Fruit fly (Drosophila melanogaster): ENCODE measurements around the gene L2HGDH.
A peak's percentile ranks its signal among the peaks of the same experiment; 100 is the strongest.

Gene L2HGDH

dm6 chr2L:19012776-19013328 lies 38.6 kb upstream of the L2HGDH start:
- TF ChIP-seq Hr96 (GFP tag; optimal IDR thresholded peaks at IDR 0.05), result no peak
- no peak for TF ChIP-seq CG14711 (tag; optimal IDR thresholded peaks at IDR 0.05)
- TF ChIP-seq cic (GFP tag; optimal IDR thresholded peaks at IDR 0.05), result no peak
- TF ChIP-seq tj (GFP tag; optimal IDR thresholded peaks at IDR 0.05), result no peak
- TF ChIP-seq CG7045 (GFP tag; optimal IDR thresholded peaks at IDR 0.05), result no peak
- TF ChIP-seq CG1620 (GFP tag; optimal IDR thresholded peaks at IDR 0.05), result no peak
- no peak for TF ChIP-seq pad (GFP tag; optimal IDR thresholded peaks at IDR 0.05)
- no peak for TF ChIP-seq ovo (GFP tag; optimal IDR thresholded peaks at IDR 0.05)
- TF ChIP-seq CG12768 (GFP tag; optimal IDR thresholded peaks at IDR 0.05), result no peak
- TF ChIP-seq kay (GFP tag; ENCODE audit: borderline replicate concordance), result no peak
- no peak for TF ChIP-seq CG11617 (GFP tag; optimal IDR thresholded peaks at IDR 0.05)
- TF ChIP-seq bab1 (GFP tag; optimal IDR thresholded peaks at IDR 0.05), result no peak
- TF ChIP-seq CG5204 (GFP tag; optimal IDR thresholded peaks at IDR 0.05), result no peak
- TF ChIP-seq Mnt (GFP tag; optimal IDR thresholded peaks at IDR 0.05), result no peak
- no peak for TF ChIP-seq Crg-1 (GFP tag; optimal IDR thresholded peaks at IDR 0.05)

dm6 chr2L:19011895-19012645 lies 37.8 kb upstream of the L2HGDH start:
- TF ChIP-seq CG33017 (tag; optimal IDR thresholded peaks at IDR 0.05) (peak; percentile 56), CG7101 (tag; optimal IDR thresholded peaks at IDR 0.05) (peak; percentile 14), CG7045 (GFP tag; optimal IDR thresholded peaks at IDR 0.05) (no peak)

dm6 chr2L:19010566-19010965 lies 36.3 kb upstream of the L2HGDH start, which contains the start of gene robl37BC:
Gene robl37BC, plus strand, starts transcription at chr2L:19010866.
- TF ChIP-seq cic (GFP tag; optimal IDR thresholded peaks at IDR 0.05) (no peak), CG14711 (tag; optimal IDR thresholded peaks at IDR 0.05) (no peak), Crg-1 (GFP tag; optimal IDR thresholded peaks at IDR 0.05) (no peak), pad (GFP tag; optimal IDR thresholded peaks at IDR 0.05) (no peak), Mnt (GFP tag; optimal IDR thresholded peaks at IDR 0.05) (no peak), CG11617 (GFP tag; optimal IDR thresholded peaks at IDR 0.05) (no peak), CG7045 (GFP tag; optimal IDR thresholded peaks at IDR 0.05) (no peak), CG5204 (GFP tag; optimal IDR thresholded peaks at IDR 0.05) (no peak), bab1 (GFP tag; optimal IDR thresholded peaks at IDR 0.05) (no peak), Clk (GFP tag; optimal IDR thresholded peaks at IDR 0.05) (no peak), kay (GFP tag; ENCODE audit: borderline replicate concordance) (no peak), cnc (optimal IDR thresholded peaks at IDR 0.05) (no peak), CG33017 (tag; optimal IDR thresholded peaks at IDR 0.05) (no peak), CG1620 (GFP tag; optimal IDR thresholded peaks at IDR 0.05) (no peak)

dm6 chr2L:19010037-19010436 lies 35.8 kb upstream of the L2HGDH start:
- TF ChIP-seq CG7045 (GFP tag; optimal IDR thresholded peaks at IDR 0.05), result no peak
- TF ChIP-seq tj (GFP tag; optimal IDR thresholded peaks at IDR 0.05), result no peak
- TF ChIP-seq toe (GFP tag; optimal IDR thresholded peaks at IDR 0.05), result no peak
- no peak for TF ChIP-seq CG33017 (tag; optimal IDR thresholded peaks at IDR 0.05)
- no peak for TF ChIP-seq cnc (optimal IDR thresholded peaks at IDR 0.05)
- TF ChIP-seq Hr96 (GFP tag; optimal IDR thresholded peaks at IDR 0.05), result no peak
- no peak for TF ChIP-seq Mnt (GFP tag; optimal IDR thresholded peaks at IDR 0.05)
- no peak for TF ChIP-seq pad (GFP tag; optimal IDR thresholded peaks at IDR 0.05)
- no peak for TF ChIP-seq CG1620 (GFP tag; optimal IDR thresholded peaks at IDR 0.05)
- TF ChIP-seq CG11617 (GFP tag; optimal IDR thresholded peaks at IDR 0.05), result no peak
- no peak for TF ChIP-seq CG5204 (GFP tag; optimal IDR thresholded peaks at IDR 0.05)
- TF ChIP-seq CG14711 (tag; optimal IDR thresholded peaks at IDR 0.05), result no peak
- no peak for TF ChIP-seq Crg-1 (GFP tag; optimal IDR thresholded peaks at IDR 0.05)
- no peak for TF ChIP-seq kay (GFP tag; ENCODE audit: borderline replicate concordance)
- no peak for TF ChIP-seq ovo (GFP tag; optimal IDR thresholded peaks at IDR 0.05)
- no peak for TF ChIP-seq bab1 (GFP tag; optimal IDR thresholded peaks at IDR 0.05)
- TF ChIP-seq CG7101 (tag; optimal IDR thresholded peaks at IDR 0.05), result no peak

DNA sequence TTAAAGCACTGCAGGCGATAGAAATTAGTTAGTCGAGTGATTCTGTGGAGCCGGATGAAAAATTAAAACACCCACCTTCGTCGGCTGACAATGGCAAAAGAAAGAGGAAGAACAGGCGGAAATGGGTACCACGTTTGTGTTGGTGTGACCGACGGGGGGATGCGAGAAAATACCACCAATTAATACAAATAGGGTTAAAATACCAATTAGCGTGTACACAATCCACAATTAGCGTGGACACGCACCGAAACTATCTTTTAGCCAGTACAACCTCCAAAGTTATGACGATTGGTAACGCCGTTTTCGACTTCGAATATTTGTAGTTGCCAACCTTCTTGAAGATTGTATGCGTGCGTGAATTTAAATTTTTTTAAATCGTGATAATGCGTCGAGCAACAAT lies 34.9 kb upstream of the L2HGDH start, which contains the start of gene RpL30:
Gene RpL30 (minus strand): TSS at position 177 of the 400 bp plus-strand sequence.
- TF ChIP-seq cnc (optimal IDR thresholded peaks at IDR 0.05), result no peak
- peak; percentile 97 for TF ChIP-seq Mnt (GFP tag; optimal IDR thresholded peaks at IDR 0.05)
- peak; percentile 79 for TF ChIP-seq pad (GFP tag; optimal IDR thresholded peaks at IDR 0.05)
- no peak for TF ChIP-seq kay (GFP tag; ENCODE audit: borderline replicate concordance)
- TF ChIP-seq ovo (GFP tag; optimal IDR thresholded peaks at IDR 0.05), result peak; percentile 85
- TF ChIP-seq Crg-1 (GFP tag; optimal IDR thresholded peaks at IDR 0.05), result peak; percentile 94
- peak; percentile 80 for TF ChIP-seq CG14711 (tag; optimal IDR thresholded peaks at IDR 0.05)
- peak; percentile 90 for TF ChIP-seq Hr96 (GFP tag; optimal IDR thresholded peaks at IDR 0.05)
- peak; percentile 94 for TF ChIP-seq bab1 (GFP tag; optimal IDR thresholded peaks at IDR 0.05)
- TF ChIP-seq CG11617 (GFP tag; optimal IDR thresholded peaks at IDR 0.05), result peak; percentile 91
- TF ChIP-seq toe (GFP tag; optimal IDR thresholded peaks at IDR 0.05), result peak; percentile 59
- peak; percentile 85 for TF ChIP-seq cic (GFP tag; optimal IDR thresholded peaks at IDR 0.05)
- TF ChIP-seq CG5204 (GFP tag; optimal IDR thresholded peaks at IDR 0.05), result peak; percentile 57
- TF ChIP-seq tj (GFP tag; optimal IDR thresholded peaks at IDR 0.05), result peak; percentile 75
- TF ChIP-seq CG7045 (GFP tag; optimal IDR thresholded peaks at IDR 0.05), result peak; percentile 78
- TF ChIP-seq CG7101 (tag; optimal IDR thresholded peaks at IDR 0.05), result peak; percentile 94
- peak; percentile 88 for TF ChIP-seq CG33017 (tag; optimal IDR thresholded peaks at IDR 0.05)
- TF ChIP-seq Clk (GFP tag; optimal IDR thresholded peaks at IDR 0.05), result peak; percentile 88
- TF ChIP-seq CG1620 (GFP tag; optimal IDR thresholded peaks at IDR 0.05), result peak; percentile 85
- TF ChIP-seq CG12768 (GFP tag; optimal IDR thresholded peaks at IDR 0.05), result peak; percentile 85

- peak; percentile 85 for TF ChIP-seq CG7101 (tag; optimal IDR thresholded peaks at IDR 0.05)
- peak; percentile 55 for TF ChIP-seq Crg-1 (GFP tag; optimal IDR thresholded peaks at IDR 0.05)
- no peak for TF ChIP-seq Mnt (GFP tag; optimal IDR thresholded peaks at IDR 0.05)
- TF ChIP-seq tj (GFP tag; optimal IDR thresholded peaks at IDR 0.05), result no peak
- TF ChIP-seq bab1 (GFP tag; optimal IDR thresholded peaks at IDR 0.05), result peak; percentile 84
- peak; percentile 18 for TF ChIP-seq toe (GFP tag; optimal IDR thresholded peaks at IDR 0.05)
- TF ChIP-seq cic (GFP tag; optimal IDR thresholded peaks at IDR 0.05), result peak; percentile 89
- peak; percentile 23 for TF ChIP-seq pad (GFP tag; optimal IDR thresholded peaks at IDR 0.05)
- TF ChIP-seq CG5204 (GFP tag; optimal IDR thresholded peaks at IDR 0.05), result peak; percentile 12
- peak; percentile 68 for TF ChIP-seq CG14711 (tag; optimal IDR thresholded peaks at IDR 0.05)
- no peak for TF ChIP-seq kay (GFP tag; ENCODE audit: borderline replicate concordance)
- TF ChIP-seq ovo (GFP tag; optimal IDR thresholded peaks at IDR 0.05), result peak; percentile 61
- TF ChIP-seq Hr96 (GFP tag; optimal IDR thresholded peaks at IDR 0.05), result no peak
- TF ChIP-seq CG1620 (GFP tag; optimal IDR thresholded peaks at IDR 0.05), result no peak
- no peak for TF ChIP-seq cnc (optimal IDR thresholded peaks at IDR 0.05)
- peak; percentile 79 for TF ChIP-seq CG11617 (GFP tag; optimal IDR thresholded peaks at IDR 0.05)
- no peak for TF ChIP-seq CG12768 (GFP tag; optimal IDR thresholded peaks at IDR 0.05)
- TF ChIP-seq Clk (GFP tag; optimal IDR thresholded peaks at IDR 0.05), result no peak
- peak; percentile 56 for TF ChIP-seq CG33017 (tag; optimal IDR thresholded peaks at IDR 0.05)
- TF ChIP-seq CG7045 (GFP tag; optimal IDR thresholded peaks at IDR 0.05), result peak; percentile 47
Observed at dm6 chr2L:19002959-19003371, 28.7 kb upstream of the L2HGDH start, which contains the start of gene CG31793. Gene CG31793, plus strand, starts transcription at chr2L:19003367.
